Worm (Caenorhabditis elegans) whole organism, L1 larva: ENCODE results near the gene F07C3.16.

Experiments used
- C04F5.9 ChIP-seq: sonication (generic microtip); optimal IDR thresholded peaks from 2 replicates; lab custom pipeline; 2016; ENCODE audit warnings: missing genetic modification characterization, missing compliant biosample characterization
- C16A3.4 ChIP-seq: fragments of 150-350 bp; optimal IDR thresholded peaks from 2 replicates; lab custom pipeline; 2014; ENCODE audit warnings: missing biosample characterization, missing genetic modification characterization
- aha-1 ChIP-seq: fragments of 150-350 bp; optimal IDR thresholded peaks from 2 replicates; lab custom pipeline; 2014; ENCODE audit warnings: missing biosample characterization, missing genetic modification characterization
- ama-1 ChIP-seq: fragments of 150-350 bp; optimal IDR thresholded peaks from 2 replicates; lab custom pipeline; 2014
- blmp-1 ChIP-seq: fragments of 150-350 bp; optimal IDR thresholded peaks from 2 replicates; lab custom pipeline; 2014; ENCODE audit warnings: missing biosample characterization, missing genetic modification characterization
- ceh-8 ChIP-seq: fragments of 200-800 bp; sonication (Bioruptor generic); optimal IDR thresholded peaks from 2 replicates; lab custom pipeline; 2018; ENCODE audit warnings: mild to moderate bottlenecking, missing genetic modification characterization, moderate library complexity, missing compliant biosample characterization
- ceh-88 ChIP-seq: fragments of 200-800 bp; sonication (Bioruptor generic); IDR thresholded peaks from 2 replicates; pipeline ENCODE4 v1.3.6; 2022; ENCODE audit warnings: missing genetic modification characterization, missing compliant biosample characterization
- ces-1 ChIP-seq: fragments of 150-350 bp; optimal IDR thresholded peaks from 2 replicates; lab custom pipeline; 2014; ENCODE audit warnings: missing biosample characterization, missing genetic modification reagents, missing genetic modification characterization
- dsc-1 ChIP-seq: sonication (generic microtip); optimal IDR thresholded peaks from 2 replicates; lab custom pipeline; 2016; ENCODE audit warnings: mild to moderate bottlenecking, missing genetic modification characterization, missing compliant biosample characterization
- efl-1 ChIP-seq, 4 experiments: fragments of 150-350 bp; optimal IDR thresholded peaks in 3 of 4; peaks in 1 of 4; 1 replicate in 1 of 4; 2 replicates in 3 of 4; lab custom pipeline; 2014; ENCODE audit warnings: missing biosample characterization in 2 of 4, missing genetic modification characterization in 2 of 4, missing genetic modification reagents in 2 of 4
- egl-13 ChIP-seq: sonication (generic microtip); optimal IDR thresholded peaks from 2 replicates; lab custom pipeline; 2016; ENCODE audit warnings: missing genotype, missing genetic modification reagents, missing genetic modification characterization, missing compliant biosample characterization
- ets-5 ChIP-seq: fragments of 200-800 bp; sonication (Bioruptor generic); IDR thresholded peaks from 2 replicates; pipeline ENCODE4 v1.3.6; 2022; ENCODE audit warnings: missing genetic modification characterization, missing compliant biosample characterization
- fkh-4 ChIP-seq: sonication (generic microtip); optimal IDR thresholded peaks from 2 replicates; lab custom pipeline; 2016; ENCODE audit warnings: missing compliant biosample characterization, missing genetic modification characterization, borderline replicate concordance
- fkh-8 ChIP-seq: sonication (generic microtip); optimal IDR thresholded peaks from 2 replicates; lab custom pipeline; 2016; ENCODE audit warnings: mild to moderate bottlenecking, missing genetic modification characterization, missing compliant biosample characterization
- fos-1 ChIP-seq: fragments of 150-350 bp; optimal IDR thresholded peaks from 2 replicates; lab custom pipeline; 2014; ENCODE audit warnings: missing biosample characterization, missing genetic modification characterization
- lin-14 ChIP-seq: fragments of 200-800 bp; sonication (Bioruptor generic); optimal IDR thresholded peaks from 2 replicates; lab custom pipeline; 2018; ENCODE audit warnings: mild to moderate bottlenecking, missing genetic modification characterization, moderate library complexity, missing compliant biosample characterization
- lin-35 ChIP-seq, 2 experiments: fragments of 150-350 bp; optimal IDR thresholded peaks; 2 replicates each; lab custom pipeline; 2014; ENCODE audit warnings: missing biosample characterization in 2 of 2, missing genetic modification characterization in 2 of 2, missing genetic modification reagents in 2 of 2
- lir-3 ChIP-seq: sonication (generic microtip); optimal IDR thresholded peaks from 2 replicates; lab custom pipeline; 2016; ENCODE audit warnings: mild to moderate bottlenecking, missing genetic modification characterization, moderate library complexity, missing compliant biosample characterization; ENCODE audit not compliant: poor library complexity
- mab-9 ChIP-seq: fragments of 200-800 bp; sonication (Bioruptor generic); IDR thresholded peaks from 2 replicates; pipeline ENCODE4 v1.3.6; 2022; ENCODE audit warnings: missing genetic modification reagents, missing genetic modification characterization, missing compliant biosample characterization
- mef-2 ChIP-seq: fragments of 150-350 bp; optimal IDR thresholded peaks from 2 replicates; lab custom pipeline; 2014; ENCODE audit warnings: missing biosample characterization, missing genetic modification characterization
- mep-1 ChIP-seq: fragments of 150-350 bp; optimal IDR thresholded peaks from 2 replicates; lab custom pipeline; 2014; ENCODE audit warnings: missing biosample characterization, missing genetic modification characterization
- nhr-11 ChIP-seq: fragments of 150-350 bp; optimal IDR thresholded peaks from 2 replicates; lab custom pipeline; 2014; ENCODE audit warnings: missing biosample characterization, missing genetic modification characterization
- nhr-19 ChIP-seq: fragments of 200-800 bp; sonication (Bioruptor generic); conservative IDR thresholded peaks from 2 replicates; pipeline ENCODE4 v1.3.6; 2022; ENCODE audit warnings: missing genetic modification characterization, missing compliant biosample characterization
- nhr-20 ChIP-seq: sonication (generic microtip); optimal IDR thresholded peaks from 2 replicates; lab custom pipeline; 2016; ENCODE audit warnings: mild to moderate bottlenecking, missing genetic modification characterization, missing compliant biosample characterization
- nhr-28 ChIP-seq: fragments of 150-350 bp; optimal IDR thresholded peaks from 2 replicates; lab custom pipeline; 2014; ENCODE audit warnings: missing biosample characterization, missing genetic modification characterization
- nhr-47 ChIP-seq: sonication (generic microtip); optimal IDR thresholded peaks from 2 replicates; lab custom pipeline; 2016; ENCODE audit warnings: mild to moderate bottlenecking, missing genetic modification characterization, moderate library complexity, missing compliant biosample characterization
- nhr-71 ChIP-seq: sonication (generic microtip); optimal IDR thresholded peaks from 2 replicates; lab custom pipeline; 2016; ENCODE audit warnings: mild to moderate bottlenecking, missing genetic modification characterization, moderate library complexity, missing compliant biosample characterization
- nhr-77 ChIP-seq: fragments of 150-350 bp; optimal IDR thresholded peaks from 2 replicates; lab custom pipeline; 2014; ENCODE audit warnings: missing biosample characterization, missing genetic modification characterization
- nhr-84 ChIP-seq: sonication (generic microtip); optimal IDR thresholded peaks from 2 replicates; lab custom pipeline; 2017; ENCODE audit warnings: missing biosample characterization, missing genetic modification characterization
- nhr-85 ChIP-seq: sonication (generic microtip); peaks from one replicate; lab custom pipeline; 2016; ENCODE audit warnings: missing genetic modification characterization, inconsistent platforms, missing compliant biosample characterization
- nhr-90 ChIP-seq: sonication (generic microtip); optimal IDR thresholded peaks from 2 replicates; lab custom pipeline; 2016; ENCODE audit warnings: mild to moderate bottlenecking, missing genetic modification characterization, missing compliant biosample characterization; ENCODE audit not compliant: poor library complexity
- pax-3 ChIP-seq: fragments of 200-800 bp; sonication (Bioruptor generic); optimal IDR thresholded peaks from 2 replicates; lab custom pipeline; 2018; ENCODE audit warnings: mild to moderate bottlenecking, missing genetic modification characterization, moderate library complexity, missing compliant biosample characterization
- rnt-1 ChIP-seq: sonication (generic microtip); optimal IDR thresholded peaks from 2 replicates; lab custom pipeline; 2016; ENCODE audit warnings: mild to moderate bottlenecking, missing genetic modification characterization, moderate library complexity, missing compliant biosample characterization
- sptf-1 ChIP-seq: fragments of 150-350 bp; optimal IDR thresholded peaks from 2 replicates; lab custom pipeline; 2014; ENCODE audit warnings: missing biosample characterization, missing genetic modification characterization
- tbx-2 ChIP-seq: sonication (generic microtip); optimal IDR thresholded peaks from 2 replicates; lab custom pipeline; 2016; ENCODE audit warnings: missing genetic modification characterization, missing compliant biosample characterization
- tlp-1 ChIP-seq: fragments of 150-350 bp; optimal IDR thresholded peaks from 2 replicates; lab custom pipeline; 2014; ENCODE audit warnings: missing biosample characterization, missing genetic modification characterization
- unc-30 ChIP-seq: sonication (generic microtip); optimal IDR thresholded peaks from 2 replicates; lab custom pipeline; 2017; ENCODE audit warnings: missing biosample characterization, missing genetic modification characterization
- unc-62 ChIP-seq: fragments of 150-350 bp; optimal IDR thresholded peaks from 2 replicates; lab custom pipeline; 2014; ENCODE audit warnings: missing biosample characterization, missing genetic modification reagents, missing genetic modification characterization
- unc-86 ChIP-seq: sonication (generic microtip); optimal IDR thresholded peaks from 2 replicates; lab custom pipeline; 2016; ENCODE audit warnings: missing genetic modification characterization, missing compliant biosample characterization
- zip-4 ChIP-seq: fragments of 200-800 bp; sonication (Bioruptor generic); optimal IDR thresholded peaks from 2 replicates; lab custom pipeline; 2018; ENCODE audit warnings: mild to moderate bottlenecking, missing genetic modification characterization, moderate library complexity, missing compliant biosample characterization
- ztf-11 ChIP-seq, 2 experiments: sonication (generic microtip); optimal IDR thresholded peaks; 2 replicates each; lab custom pipeline; 2016 to 2017; ENCODE audit warnings: missing genetic modification characterization in 2 of 2, missing biosample characterization in 1 of 2, missing compliant biosample characterization in 1 of 2

The F07C3.16 gene

DNA sequence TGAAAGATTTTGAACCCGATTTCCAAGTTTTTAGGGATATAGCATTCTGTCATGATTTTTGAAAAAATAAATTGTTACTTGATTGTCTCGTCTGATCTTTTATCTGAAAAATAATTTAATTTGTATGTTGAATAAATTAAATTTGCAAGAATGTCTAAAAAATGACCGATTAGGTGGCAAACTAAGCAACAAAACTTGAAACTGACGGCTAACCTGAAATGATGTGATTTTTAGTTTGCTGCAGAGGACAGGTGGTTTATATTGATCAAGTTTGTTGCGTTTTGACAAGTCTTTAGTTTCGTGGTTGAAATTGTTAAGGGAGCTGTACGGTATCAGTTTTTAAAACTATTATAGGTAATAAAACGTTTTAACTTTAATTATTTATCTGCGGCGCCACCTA, at the start of gene F07C3.16:
F07C3.16 (minus strand) TSS at position 101 of the 400 bp plus-strand sequence.
- no peak for TF ChIP-seq nhr-28 (tag; lab: Kevin White, UChicago)
- TF ChIP-seq rnt-1 (tag; lab: Kevin White, UChicago): no peak
- no peak for TF ChIP-seq sptf-1
- no peak for TF ChIP-seq fkh-8 (tag; lab: Kevin White, UChicago)

DNA sequence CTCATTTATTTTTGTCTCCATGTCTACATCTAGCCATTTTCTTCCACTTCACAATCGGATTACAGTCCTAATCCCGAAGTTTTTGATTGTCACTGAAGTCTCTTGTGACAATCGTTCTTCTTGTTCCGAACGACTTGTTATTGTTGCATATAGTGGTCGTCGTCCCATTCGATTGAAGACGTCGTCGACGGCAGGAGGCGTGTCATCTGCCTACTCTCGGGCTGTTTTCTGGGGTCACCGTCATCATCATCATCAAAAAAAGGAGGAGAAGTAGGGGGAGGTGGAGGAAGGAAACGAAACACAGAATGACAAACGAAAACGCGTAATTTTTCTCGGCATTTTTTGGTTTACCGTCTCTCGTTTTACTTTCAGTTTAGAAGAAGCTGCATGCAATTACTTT, 47.7 kb upstream of the F07C3.16 start, which contains the start of gene F44A2.3:
F44A2.3 (plus strand) TSS at position 301 of the 400 bp plus-strand sequence.
- peak; percentile 26 for TF ChIP-seq blmp-1 (tag; lab: Kevin White, UChicago)
- no peak for TF ChIP-seq ama-1 (lab: Kevin White, UChicago)
- TF ChIP-seq efl-1 (optimal IDR thresholded peaks at IDR 0.05; lab: Kevin White, UChicago): no peak
- TF ChIP-seq efl-1 (GFP tag; optimal IDR thresholded peaks at IDR 0.05 in 1 of 2; lab: Kevin White, UChicago): peak in 1 of 2 experiments; percentile 29

DNA sequence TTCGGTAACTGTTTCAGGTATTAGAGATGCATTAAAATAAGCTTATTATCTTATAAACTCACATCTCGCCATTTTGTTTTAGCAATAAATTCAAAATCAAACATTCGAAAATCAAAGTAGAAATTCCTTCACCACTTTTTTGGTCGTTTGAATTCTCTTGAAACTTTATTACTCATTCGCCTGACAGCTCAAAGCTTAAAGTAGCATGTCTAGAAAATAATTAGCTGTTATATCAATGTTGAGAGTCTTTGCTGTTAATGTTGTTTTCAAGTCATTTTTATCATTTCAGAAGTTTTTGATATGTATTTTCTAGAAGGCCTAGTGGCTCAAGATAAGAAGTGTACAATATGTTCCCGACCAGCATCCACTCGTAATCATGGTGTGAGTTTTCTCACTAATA, 45.7 kb upstream of the F07C3.16 start, which contains the start of gene nhr-39:
nhr-39 (plus strand) TSS at position 301 of the 400 bp plus-strand sequence.
- no peak for TF ChIP-seq blmp-1 (tag; lab: Kevin White, UChicago)
- TF ChIP-seq mef-2 (tag; lab: Kevin White, UChicago): no peak
- no peak for TF ChIP-seq fkh-4 (tag; lab: Kevin White, UChicago)
- no peak for TF ChIP-seq unc-30 (tag; lab: Kevin White, UChicago)
- TF ChIP-seq egl-13 (tag; lab: Kevin White, UChicago): no peak
- no peak for TF ChIP-seq nhr-84 (tag; lab: Kevin White, UChicago)

DNA sequence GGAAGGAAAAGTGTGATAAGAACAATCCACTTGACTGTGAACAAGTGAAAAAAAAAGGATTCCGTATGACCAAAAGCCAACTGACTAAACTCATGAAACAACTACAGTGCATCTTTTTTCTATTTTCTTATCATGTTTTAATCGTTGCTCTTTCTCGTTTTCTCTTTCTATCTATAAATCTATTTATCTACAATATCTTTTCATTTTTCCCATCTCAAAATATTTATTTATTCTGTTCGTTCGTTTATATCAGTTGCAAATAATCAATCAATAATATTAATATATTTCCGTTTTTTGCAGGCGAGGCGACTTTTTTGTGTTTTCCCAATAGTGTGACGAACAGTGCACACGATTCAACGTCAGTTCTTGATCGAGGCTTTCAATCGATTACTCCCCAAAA, 40.0 kb upstream of the F07C3.16 start, which contains the start of gene F44A2.5:
F44A2.5 (plus strand) TSS at position 301 of the 400 bp plus-strand sequence.
- no peak for TF ChIP-seq fos-1 (tag; lab: Kevin White, UChicago)
- no peak for TF ChIP-seq ces-1 (GFP tag; lab: Kevin White, UChicago)
- no peak for TF ChIP-seq tlp-1 (tag; lab: Kevin White, UChicago)
- TF ChIP-seq lir-3: no peak
- TF ChIP-seq zip-4: no peak
- no peak for TF ChIP-seq nhr-90 (tag; lab: Kevin White, UChicago)
- no peak for TF ChIP-seq nhr-19 (GFP tag; lab: Robert Waterston, UW)
- no peak for TF ChIP-seq C16A3.4
- TF ChIP-seq nhr-85 (tag; lab: Kevin White, UChicago): no peak
- no peak for TF ChIP-seq nhr-77 (tag; lab: Kevin White, UChicago)
- no peak for TF ChIP-seq unc-86 (tag; lab: Kevin White, UChicago)
- TF ChIP-seq tbx-2 (tag; lab: Kevin White, UChicago): no peak
- TF ChIP-seq C04F5.9 (tag; lab: Kevin White, UChicago): no peak
- no peak for TF ChIP-seq dsc-1 (tag; lab: Kevin White, UChicago)
- no peak for TF ChIP-seq lin-35 (GFP tag; optimal IDR thresholded peaks at IDR 0.05; lab: Kevin White, UChicago)

DNA sequence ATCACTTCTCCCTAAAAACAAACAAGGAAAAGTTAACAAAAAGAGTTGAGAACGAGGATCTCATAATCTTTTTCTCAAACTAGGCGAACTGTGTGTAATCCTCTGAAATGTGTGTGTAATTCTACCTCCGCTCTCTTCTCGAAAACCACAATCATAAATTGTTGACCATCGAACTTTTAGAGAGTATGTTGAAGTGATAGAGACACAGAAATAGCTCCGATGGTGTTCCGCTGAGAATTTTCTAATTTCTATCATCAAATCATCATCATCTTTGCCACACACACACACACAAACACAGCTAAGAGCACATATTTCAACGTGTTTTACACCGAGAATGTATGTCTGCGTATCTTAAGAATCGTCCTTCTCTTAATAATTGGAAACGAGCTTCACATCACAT, 38.2 kb upstream of the F07C3.16 start:
- TF ChIP-seq lin-14 (GFP tag; lab: Kevin White, UChicago) (peak; percentile 15), ceh-88 (no peak), dsc-1 (tag; lab: Kevin White, UChicago) (peak; percentile 25), ets-5 (GFP tag; lab: Robert Waterston, UW) (no peak)
- TF ChIP-seq, all 84 proteins: peak for 2

DNA sequence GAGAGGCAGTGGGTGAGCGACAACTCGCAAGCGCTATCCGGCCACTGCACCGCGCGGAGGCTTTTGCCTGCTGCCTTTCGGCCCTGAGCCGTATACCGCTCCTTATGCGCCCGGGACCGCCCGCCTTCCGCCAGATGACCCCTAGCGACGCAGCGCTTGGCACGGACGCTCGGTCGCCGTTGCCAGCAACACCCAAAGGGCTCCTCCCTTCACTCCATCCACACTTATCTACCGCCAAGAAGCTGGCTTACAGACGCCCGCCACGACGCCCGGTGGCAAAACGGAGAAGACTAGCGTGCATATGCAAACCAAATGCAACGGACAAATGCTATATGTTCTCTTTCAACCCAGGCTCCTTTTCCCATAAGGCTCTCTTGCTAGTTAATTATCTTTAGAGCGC, 36.0 kb upstream of the F07C3.16 start:
- peak; percentile 77 for TF ChIP-seq fkh-8 (tag; lab: Kevin White, UChicago)
- peak; percentile 27 for TF ChIP-seq dsc-1 (tag; lab: Kevin White, UChicago)
- TF ChIP-seq nhr-20 (tag; lab: Kevin White, UChicago): no peak
- no peak for TF ChIP-seq nhr-19 (GFP tag; lab: Robert Waterston, UW)
- no peak for TF ChIP-seq sptf-1
- no peak for TF ChIP-seq unc-62 (GFP tag; lab: Kevin White, UChicago)
- TF ChIP-seq nhr-47 (tag; lab: Kevin White, UChicago): peak; percentile 15
- no peak for TF ChIP-seq lir-3
- TF ChIP-seq egl-13 (tag; lab: Kevin White, UChicago): peak; percentile 1
- TF ChIP-seq nhr-11 (tag; lab: Kevin White, UChicago): no peak
- TF ChIP-seq mab-9: no peak
- TF ChIP-seq pax-3 (tag; lab: Kevin White, UChicago): no peak
- no peak for TF ChIP-seq ztf-11 (tag; optimal IDR thresholded peaks at IDR 0.05; lab: Kevin White, UChicago)
- no peak for TF ChIP-seq unc-30 (tag; lab: Kevin White, UChicago)
- no peak for TF ChIP-seq ces-1 (GFP tag; lab: Kevin White, UChicago)
- peak; percentile 1 for TF ChIP-seq ceh-8 (GFP tag; lab: Kevin White, UChicago)
- no peak for TF ChIP-seq C04F5.9 (tag; lab: Kevin White, UChicago)
- TF ChIP-seq C16A3.4: no peak
- no peak for TF ChIP-seq lin-35 (GFP tag; optimal IDR thresholded peaks at IDR 0.05; lab: Kevin White, UChicago)
- TF ChIP-seq aha-1 (tag; lab: Kevin White, UChicago): no peak
- peak; percentile 24 for TF ChIP-seq nhr-71 (tag; lab: Kevin White, UChicago)
- no peak for TF ChIP-seq fos-1 (tag; lab: Kevin White, UChicago)
- TF ChIP-seq mep-1: no peak
